Worm (Caenorhabditis elegans): ENCODE results near the gene srh-190.

srh-190 gene

DNA sequence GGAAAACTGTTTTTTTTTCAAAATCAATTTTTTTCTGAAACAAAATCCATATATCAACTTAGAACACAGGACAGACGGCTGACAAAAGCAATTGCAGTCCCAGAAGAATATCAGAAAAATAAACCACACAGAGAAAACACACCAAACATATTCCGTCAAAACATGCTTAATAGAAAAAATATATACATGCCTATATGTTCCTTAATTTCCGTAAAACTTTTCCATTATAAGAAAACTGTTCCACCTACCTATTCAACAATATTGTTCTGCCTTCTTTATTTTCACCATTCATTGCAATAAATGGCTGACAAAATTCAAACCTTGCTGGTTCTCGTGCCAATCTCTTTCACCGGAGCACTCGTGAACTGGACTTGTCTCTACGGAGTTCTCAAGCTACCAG is 28.4 kb downstream of the srh-190 start, which contains the start of gene srx-63:
Gene srx-63 (plus strand): TSS at position 301 of the 400 bp plus-strand sequence.
- TF ChIP-seq nfyb-1 (GFP tag; IDR thresholded peaks at IDR 0.05): no peak
- no peak for TF ChIP-seq B0035.1 (tag; optimal IDR thresholded peaks at IDR 0.05)
- TF ChIP-seq ZK185.1 (tag; optimal IDR thresholded peaks at IDR 0.05; ENCODE audit: poor library complexity, severe bottlenecking): no peak
- no peak for TF ChIP-seq let-526 (GFP tag; IDR thresholded peaks at IDR 0.05)
- TF ChIP-seq Y56A3A.18 (GFP tag; IDR thresholded peaks at IDR 0.05): no peak
- TF ChIP-seq Y95B8A.8 (GFP tag; IDR thresholded peaks at IDR 0.05): no peak
- no peak for TF ChIP-seq C17E4.6 (GFP tag; IDR thresholded peaks at IDR 0.05)
- TF ChIP-seq pbrm-1 (GFP tag; IDR thresholded peaks at IDR 0.05): no peak
- no peak for TF ChIP-seq efl-1 (GFP tag; optimal IDR thresholded peaks at IDR 0.05)
- TF ChIP-seq hlh-26 (GFP tag; conservative IDR thresholded peaks at IDR 0.05): no peak
- no peak for TF ChIP-seq ceh-40 (GFP tag; IDR thresholded peaks at IDR 0.05)
- no peak for TF ChIP-seq ztf-22 (GFP tag; optimal IDR thresholded peaks at IDR 0.05)
- no peak for TF ChIP-seq hmg-1.2 (GFP tag; IDR thresholded peaks at IDR 0.05)
- no peak for TF ChIP-seq F49E8.2 (tag; optimal IDR thresholded peaks at IDR 0.05; ENCODE audit: insufficient read depth)
- TF ChIP-seq aptf-3 (GFP tag; IDR thresholded peaks at IDR 0.05): no peak
- no peak for TF ChIP-seq lin-35 (GFP tag; optimal IDR thresholded peaks at IDR 0.05)
- no peak for TF ChIP-seq zfh-2 (GFP tag; conservative IDR thresholded peaks at IDR 0.05)

DNA sequence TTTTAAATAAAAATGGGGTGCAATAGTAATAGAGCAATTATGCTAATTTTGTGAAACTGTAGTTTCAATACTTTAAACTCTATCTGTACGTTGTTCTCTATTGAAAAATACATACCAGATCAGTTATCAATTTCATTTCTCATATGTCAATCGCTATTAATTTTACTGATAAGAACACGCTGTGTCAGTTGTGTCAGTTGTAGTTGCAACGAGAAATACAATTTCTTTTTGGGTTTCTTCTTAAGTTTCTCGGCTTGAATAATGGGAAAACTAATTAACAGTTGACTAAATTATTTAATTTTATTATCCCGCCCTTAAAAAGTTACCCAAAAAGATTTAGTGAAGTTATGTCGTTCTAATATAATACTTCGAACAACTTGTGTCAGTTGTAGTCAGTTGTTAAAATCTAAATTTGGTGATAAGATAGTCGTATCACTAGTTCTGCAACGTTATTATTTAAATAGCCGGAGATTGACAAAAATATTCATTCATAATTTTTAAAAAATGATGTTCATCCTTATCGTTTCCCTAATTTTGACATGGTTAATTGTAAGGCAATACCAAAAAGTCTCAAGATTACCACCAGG is 33.1 kb downstream of the srh-190 start, which contains the start of gene cyp-35A5:
Gene cyp-35A5 (plus strand): TSS at position 435 of the 587 bp plus-strand sequence.
- TF ChIP-seq nhr-80 (tag; optimal IDR thresholded peaks at IDR 0.05): peak; percentile 5
- TF ChIP-seq snpc-3.4 (tag; optimal IDR thresholded peaks at IDR 0.05): no peak
- no peak for TF ChIP-seq attf-5 (GFP tag; optimal IDR thresholded peaks at IDR 0.05)

DNA sequence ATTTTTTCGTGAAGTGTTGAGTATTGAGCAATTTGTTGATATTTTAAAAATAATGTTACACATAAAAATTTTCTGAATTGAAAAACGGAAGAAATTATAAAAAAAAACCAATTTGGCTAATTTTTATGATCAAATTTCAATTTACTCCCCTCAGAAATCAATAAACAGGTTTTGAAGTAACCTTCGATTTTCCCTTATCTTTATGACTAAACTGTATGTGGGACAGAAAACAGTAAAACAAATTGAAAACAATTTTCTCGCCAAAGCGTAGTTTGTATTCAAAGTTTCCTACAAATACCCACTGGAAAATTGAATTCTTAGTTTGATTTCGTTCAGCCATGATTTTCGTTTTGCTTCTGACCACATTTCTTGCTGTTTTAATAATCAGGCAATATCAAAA is 35.9 kb downstream of the srh-190 start, which contains the start of gene cyp-35B1:
Gene cyp-35B1 (plus strand): TSS at position 244 of the 400 bp plus-strand sequence.
- no peak for TF ChIP-seq akir-1 (GFP tag; optimal IDR thresholded peaks at IDR 0.05)
- TF ChIP-seq lir-1 (GFP tag; conservative IDR thresholded peaks at IDR 0.05): no peak

DNA sequence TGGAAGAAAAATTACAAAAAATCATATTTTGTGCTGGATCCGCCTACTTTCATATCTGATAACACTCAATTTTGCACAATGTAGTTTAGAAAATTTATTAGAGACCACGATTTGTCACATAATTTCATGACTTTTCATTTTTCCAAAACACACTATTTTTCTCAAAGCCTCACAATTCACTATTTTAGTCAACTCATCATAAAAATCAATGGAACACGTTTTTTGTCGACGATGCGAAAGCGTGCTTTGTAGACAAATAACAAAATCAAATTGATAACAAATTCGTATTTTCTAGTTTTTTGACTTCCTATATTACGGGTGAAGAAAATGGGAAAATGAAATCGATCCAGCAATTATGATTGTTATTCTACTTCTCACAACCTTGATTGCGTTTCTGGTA is 39.0 kb downstream of the srh-190 start, which contains the start of gene cyp-35B2:
Gene cyp-35B2 (plus strand): TSS at position 301 of the 400 bp plus-strand sequence.
- no peak for TF ChIP-seq nfya-2 (GFP tag; IDR thresholded peaks at IDR 0.05)
- TF ChIP-seq nhr-179 (tag; optimal IDR thresholded peaks at IDR 0.05): no peak
- TF ChIP-seq snpc-1.3 (tag; optimal IDR thresholded peaks at IDR 0.05; ENCODE audit: insufficient read depth): no peak

DNA sequence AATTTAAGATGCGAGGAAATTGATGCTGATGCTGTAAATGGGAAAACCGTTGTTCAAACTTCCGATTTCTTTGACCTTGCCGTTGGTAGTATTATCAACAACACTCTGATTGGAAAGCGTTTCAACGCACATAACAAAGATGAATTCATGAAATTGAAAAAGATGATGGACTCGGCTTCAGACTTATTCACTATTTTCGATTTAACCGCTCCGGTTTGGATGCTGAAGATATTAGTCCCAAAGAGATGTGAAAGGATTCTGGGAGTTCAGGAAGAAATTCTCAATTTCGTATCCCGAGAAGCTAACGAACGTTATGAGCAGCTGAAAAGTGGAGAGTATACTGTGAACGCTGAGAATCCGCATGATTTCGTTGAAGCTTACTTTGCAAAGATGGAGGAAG is 40.5 kb downstream of the srh-190 start:
- TF ChIP-seq F10E7.11 (tag; optimal IDR thresholded peaks at IDR 0.05) (no peak), mcd-1 (GFP tag; IDR thresholded peaks at IDR 0.05) (no peak), lsl-1 (GFP tag; optimal IDR thresholded peaks at IDR 0.05) (no peak), B0261.1 (tag; optimal IDR thresholded peaks at IDR 0.05) (no peak), B0019.2 (GFP tag; conservative IDR thresholded peaks at IDR 0.05) (no peak), F37B4.10 (GFP tag; IDR thresholded peaks at IDR 0.05) (no peak), nfya-1 (tag; optimal IDR thresholded peaks at IDR 0.05; ENCODE audit: borderline replicate concordance, insufficient read depth) (no peak), nfya-2 (GFP tag; IDR thresholded peaks at IDR 0.05) (no peak), zfh-2 (GFP tag; conservative IDR thresholded peaks at IDR 0.05) (no peak), lir-1 (GFP tag; conservative IDR thresholded peaks at IDR 0.05) (no peak), rcor-1 (GFP tag; IDR thresholded peaks at IDR 0.05) (no peak), nhr-27 (tag; optimal IDR thresholded peaks at IDR 0.05) (no peak), sea-2 (GFP tag; IDR thresholded peaks at IDR 0.05) (no peak)
